Worm (Caenorhabditis elegans): ENCODE measurements around the gene gpa-2.

DNA sequence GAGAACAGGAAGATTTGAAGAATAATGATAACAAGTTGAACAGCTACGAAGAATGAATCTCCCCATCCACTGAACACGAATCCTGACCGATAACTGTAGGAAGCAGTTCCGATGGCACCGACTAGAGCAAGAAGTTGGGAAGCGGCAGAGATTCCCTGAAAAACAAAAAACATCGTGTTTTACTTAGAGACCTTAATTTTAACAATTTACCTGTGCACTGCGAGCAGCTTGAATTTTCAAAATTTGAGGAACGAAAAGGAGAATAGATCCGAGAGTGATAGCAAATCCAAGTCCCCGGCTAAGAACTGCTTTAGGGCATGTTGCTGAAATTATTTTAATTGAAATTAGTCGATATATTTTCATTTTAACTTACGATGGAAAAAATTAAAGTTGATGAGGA, 12.1 kb upstream of the gpa-2 start:
- no peak for TF ChIP-seq ztf-11 (tag; optimal IDR thresholded peaks at IDR 0.05)
- TF ChIP-seq arid-1 (GFP tag; conservative IDR thresholded peaks at IDR 0.05) = no peak
- no peak for TF ChIP-seq pqm-1 (tag; optimal IDR thresholded peaks at IDR 0.05)
- no peak for TF ChIP-seq mdl-1 (tag; optimal IDR thresholded peaks at IDR 0.05)
- TF ChIP-seq lsy-2 (tag; optimal IDR thresholded peaks at IDR 0.05) = no peak
- no peak for TF ChIP-seq fkh-10 (GFP tag; optimal IDR thresholded peaks at IDR 0.05)
- no peak for TF ChIP-seq nhr-77 (tag; optimal IDR thresholded peaks at IDR 0.05)
- TF ChIP-seq unc-130 (GFP tag; optimal IDR thresholded peaks at IDR 0.05) = no peak
- no peak for TF ChIP-seq R02D3.7 (tag; optimal IDR thresholded peaks at IDR 0.05)
- TF ChIP-seq lin-13 (GFP tag; optimal IDR thresholded peaks at IDR 0.05) = no peak
